Fruit fly (Drosophila melanogaster) whole organism, embryonic: ENCODE results near the gene CG7557.

Source experiments
- Antp ChIP-seq: fragments of 200-800 bp; sonication (Bioruptor generic); optimal IDR thresholded peaks from 3 replicates; lab custom pipeline; 2016; ENCODE audit warnings: missing biosample characterization, missing genetic modification characterization
- CG12155 ChIP-seq: fragments of 200-800 bp; sonication (Bioruptor generic); optimal IDR thresholded peaks from 3 replicates; lab custom pipeline; 2016; ENCODE audit warnings: missing biosample characterization, missing genetic modification characterization
- CG12659 ChIP-seq: fragments of 200-800 bp; sonication (Bioruptor generic); optimal IDR thresholded peaks from 3 replicates; lab custom pipeline; 2017; ENCODE audit warnings: mild to moderate bottlenecking, missing biosample characterization, missing genetic modification reagents, missing genetic modification characterization
- CG13296 ChIP-seq: fragments of 200-800 bp; sonication (Bioruptor generic); optimal IDR thresholded peaks from 3 replicates; lab custom pipeline; 2018; ENCODE audit warnings: missing biosample characterization, mild to moderate bottlenecking, missing genetic modification characterization
- CG13424 ChIP-seq: fragments of 200-800 bp; sonication (Bioruptor generic); optimal IDR thresholded peaks from 2 replicates; lab custom pipeline; 2019; ENCODE audit warnings: missing biosample characterization, mild to moderate bottlenecking, missing genetic modification characterization, moderate library complexity
- CG15479 ChIP-seq: fragments of 200-800 bp; sonication (Bioruptor generic); optimal IDR thresholded peaks from 3 replicates; lab custom pipeline; 2019; ENCODE audit warnings: missing biosample characterization, mild to moderate bottlenecking, missing genetic modification characterization, moderate library complexity
- CG15696 ChIP-seq: fragments of 200-800 bp; sonication (Bioruptor generic); optimal IDR thresholded peaks from 2 replicates; lab custom pipeline; 2019; ENCODE audit warnings: missing biosample characterization, mild to moderate bottlenecking, missing genetic modification characterization, moderate library complexity
- CG16815 ChIP-seq: fragments of 200-800 bp; sonication (Bioruptor generic); optimal IDR thresholded peaks from 3 replicates; lab custom pipeline; 2017; ENCODE audit warnings: missing biosample characterization, mild to moderate bottlenecking, missing genetic modification characterization
- CG17385 ChIP-seq: fragments of 200-800 bp; sonication (Bioruptor generic); optimal IDR thresholded peaks from 3 replicates; lab custom pipeline; 2018; ENCODE audit warnings: missing biosample characterization, mild to moderate bottlenecking, missing genetic modification characterization
- CG17568 ChIP-seq: fragments of 200-800 bp; sonication (Bioruptor generic); optimal IDR thresholded peaks from 2 replicates; lab custom pipeline; 2018; ENCODE audit warnings: missing biosample characterization, mild to moderate bottlenecking, missing genetic modification characterization, moderate library complexity
- CG18599 ChIP-seq: fragments of 200-800 bp; sonication (Bioruptor generic); optimal IDR thresholded peaks from 3 replicates; lab custom pipeline; 2017; ENCODE audit warnings: missing biosample characterization, missing genetic modification characterization, mild to moderate bottlenecking, moderate library complexity, missing genetic modification reagents
- CG34422 ChIP-seq: fragments of 200-800 bp; sonication (Bioruptor generic); IDR thresholded peaks from 3 replicates; pipeline ENCODE4 v1.3.6; 2022; ENCODE audit warnings: missing biosample characterization, missing genetic modification characterization
- CG4707 ChIP-seq: fragments of 200-800 bp; sonication (Bioruptor generic); optimal IDR thresholded peaks from 2 replicates; lab custom pipeline; 2018; ENCODE audit warnings: missing biosample characterization, mild to moderate bottlenecking, missing genetic modification characterization, moderate library complexity
- CG6272 ChIP-seq: fragments of 200-800 bp; sonication (Bioruptor generic); IDR thresholded peaks from 2 replicates; pipeline ENCODE4 v1.3.6; 2022; ENCODE audit warnings: missing biosample characterization, missing genetic modification characterization
- CG7987 ChIP-seq: fragments of 200-800 bp; sonication (Bioruptor generic); optimal IDR thresholded peaks from 2 replicates; lab custom pipeline; 2018; ENCODE audit warnings: missing biosample characterization, mild to moderate bottlenecking, missing genetic modification characterization, moderate library complexity
- CG8478 ChIP-seq: fragments of >200 bp; optimal IDR thresholded peaks from 2 replicates; lab custom pipeline; 2018
- CG8924 ChIP-seq: fragments of 200-800 bp; optimal IDR thresholded peaks from 3 replicates; lab custom pipeline; 2019; ENCODE audit warnings: missing biosample characterization, mild to moderate bottlenecking, missing genetic modification characterization, moderate library complexity
- CG8944 ChIP-seq: fragments of 200-800 bp; sonication (Bioruptor generic); optimal IDR thresholded peaks from 3 replicates; lab custom pipeline; 2016; ENCODE audit warnings: missing biosample characterization, missing genetic modification characterization
- Chrac-16 ChIP-seq: fragments of 200-800 bp; sonication (Bioruptor generic); optimal IDR thresholded peaks from 3 replicates; lab custom pipeline; 2016; ENCODE audit warnings: missing biosample characterization, missing genetic modification characterization
- Lim3 ChIP-seq: fragments of 200-800 bp; sonication (Bioruptor generic); IDR thresholded peaks from 2 replicates; pipeline ENCODE4 v1.3.6; 2022; ENCODE audit warnings: missing biosample characterization, missing genetic modification characterization
- Ravus ChIP-seq: fragments of 200-800 bp; sonication (Bioruptor generic); IDR thresholded peaks from 2 replicates; pipeline ENCODE4 v1.3.6; 2022; ENCODE audit warnings: missing biosample characterization, missing genetic modification characterization
- Trl ChIP-seq, 3 experiments: fragments of >200 bp in 2 of 3; fragments of 200-800 bp in 1 of 3; sonication (Bioruptor generic) in 1 of 3; optimal IDR thresholded peaks; 2 replicates in 1 of 3; 3 replicates in 2 of 3; lab custom pipeline; 2016 to 2017; ENCODE audit warnings: missing biosample characterization in 1 of 3, missing genetic modification characterization in 1 of 3
- ab ChIP-seq: fragments of 200-800 bp; sonication (Bioruptor generic); optimal IDR thresholded peaks from 2 replicates; lab custom pipeline; 2016; ENCODE audit warnings: missing biosample characterization, missing genetic modification characterization
- ap ChIP-seq: fragments of 200-800 bp; sonication (Bioruptor generic); IDR thresholded peaks from 2 replicates; pipeline ENCODE4 v1.3.6; 2022; ENCODE audit warnings: missing biosample characterization, missing genetic modification characterization
- ash1 ChIP-seq: fragments of 200-800 bp; sonication (Bioruptor generic); optimal IDR thresholded peaks from 2 replicates; lab custom pipeline; 2018; ENCODE audit warnings: missing biosample characterization, mild to moderate bottlenecking, missing genetic modification characterization
- bsh ChIP-seq, 2 experiments: fragments of 200-800 bp; sonication (Bioruptor generic); optimal IDR thresholded peaks; 2 replicates each; lab custom pipeline; 2017 to 2018; ENCODE audit warnings: mild to moderate bottlenecking in 2 of 2, missing biosample characterization in 2 of 2, missing genetic modification characterization in 2 of 2, moderate library complexity in 1 of 2
- chm ChIP-seq: fragments of 200-800 bp; sonication (Bioruptor generic); IDR thresholded peaks from 2 replicates; pipeline ENCODE4 v1.3.6; 2022; ENCODE audit warnings: missing biosample characterization, missing genetic modification characterization
- corto ChIP-seq: fragments of 200-800 bp; sonication (Bioruptor generic); optimal IDR thresholded peaks from 2 replicates; lab custom pipeline; 2016; ENCODE audit warnings: missing biosample characterization, mild to moderate bottlenecking, missing genetic modification characterization, moderate library complexity
- crc ChIP-seq: fragments of 200-800 bp; sonication (Bioruptor generic); optimal IDR thresholded peaks from 2 replicates; lab custom pipeline; 2016; ENCODE audit warnings: missing biosample characterization, missing genetic modification characterization
- crp ChIP-seq, 2 experiments: fragments of 200-800 bp; sonication (Bioruptor generic); optimal IDR thresholded peaks; 2 replicates in 1 of 2; 3 replicates in 1 of 2; lab custom pipeline; 2017; ENCODE audit warnings: missing biosample characterization in 2 of 2, missing genetic modification characterization in 2 of 2, mild to moderate bottlenecking in 1 of 2, moderate library complexity in 1 of 2
- en ChIP-seq: fragments of 200-800 bp; sonication (Bioruptor generic); optimal IDR thresholded peaks from 2 replicates; lab custom pipeline; 2016; ENCODE audit warnings: missing biosample characterization, missing genetic modification characterization
- eyg ChIP-seq: fragments of 200-800 bp; sonication (Bioruptor generic); optimal IDR thresholded peaks from 3 replicates; lab custom pipeline; 2016; ENCODE audit warnings: missing biosample characterization, missing genetic modification characterization
- gfzf ChIP-seq: fragments of 200-800 bp; sonication (Bioruptor generic); optimal IDR thresholded peaks from 2 replicates; lab custom pipeline; 2016; ENCODE audit warnings: missing biosample characterization, mild to moderate bottlenecking, missing genetic modification characterization, moderate library complexity
- gro ChIP-seq: fragments of 200-800 bp; sonication (Bioruptor generic); optimal IDR thresholded peaks from 2 replicates; lab custom pipeline; 2016; ENCODE audit warnings: missing biosample characterization, missing genetic modification characterization
- onecut ChIP-seq: fragments of 200-800 bp; sonication (Bioruptor generic); IDR thresholded peaks from 2 replicates; pipeline ENCODE4 v1.3.6; 2022; ENCODE audit warnings: missing biosample characterization, missing genetic modification characterization
- pita ChIP-seq: fragments of 200-800 bp; sonication (Bioruptor generic); optimal IDR thresholded peaks from 2 replicates; lab custom pipeline; 2017; ENCODE audit warnings: missing biosample characterization, mild to moderate bottlenecking, missing genetic modification characterization
- pros ChIP-seq: fragments of 200-800 bp; sonication (Bioruptor generic); optimal IDR thresholded peaks from 3 replicates; lab custom pipeline; 2019; ENCODE audit warnings: missing biosample characterization, mild to moderate bottlenecking, missing genetic modification characterization, moderate library complexity
- psq ChIP-seq: fragments of 200-800 bp; sonication (Bioruptor generic); optimal IDR thresholded peaks from 2 replicates; lab custom pipeline; 2017; ENCODE audit warnings: missing biosample characterization, missing genetic modification characterization
- sc ChIP-seq, 3 experiments: fragments of >200 bp in 2 of 3; fragments of 200-800 bp in 1 of 3; sonication (Bioruptor generic) in 1 of 3; optimal IDR thresholded peaks; 2 replicates in 2 of 3; 3 replicates in 1 of 3; lab custom pipeline; 2017; ENCODE audit warnings: mild to moderate bottlenecking in 1 of 3, missing biosample characterization in 1 of 3, missing genetic modification characterization in 1 of 3, missing genetic modification reagents in 1 of 3
- sd ChIP-seq: fragments of 200-800 bp; sonication (Bioruptor generic); optimal IDR thresholded peaks from 3 replicates; lab custom pipeline; 2018; ENCODE audit warnings: missing biosample characterization, mild to moderate bottlenecking, missing genetic modification characterization, moderate library complexity
- sisA ChIP-seq: fragments of 200-800 bp; sonication (Bioruptor generic); IDR thresholded peaks from 2 replicates; pipeline ENCODE4 v1.3.6; 2022; ENCODE audit warnings: missing biosample characterization, missing genetic modification characterization
- z ChIP-seq: fragments of 200-800 bp; sonication (Bioruptor generic); IDR thresholded peaks from 3 replicates; pipeline ENCODE4 v1.3.6; 2022; ENCODE audit warnings: missing biosample characterization, missing genetic modification characterization
- zen ChIP-seq: fragments of 200-800 bp; sonication (Bioruptor generic); optimal IDR thresholded peaks from 3 replicates; lab custom pipeline; 2018; ENCODE audit warnings: missing biosample characterization, mild to moderate bottlenecking, missing genetic modification characterization, moderate library complexity
- zfh2 ChIP-seq: fragments of 200-800 bp; sonication (Bioruptor generic); optimal IDR thresholded peaks from 2 replicates; lab custom pipeline; 2016; ENCODE audit warnings: missing biosample characterization, missing genetic modification characterization

Gene CG7557

dm6 chr3L:11422338-11422802 is 22.6 kb upstream of the CG7557 start (continued):
- TF ChIP-seq z (GFP tag; lab: Robert Waterston, UW) (peak; percentile 82; the same call in 2 of the 3 replicates), Trl (optimal IDR thresholded peaks at IDR 0.05; lab: Kevin White, UChicago) (no peak), Trl (GFP tag; optimal IDR thresholded peaks at IDR 0.05; lab: Kevin White, UChicago) (peak; percentile 39), CG34422 (GFP tag; lab: Robert Waterston, UW) (peak; percentile 77), CG15696 (tag; lab: Kevin White, UChicago) (peak; percentile 88), CG8944 (GFP tag; lab: Kevin White, UChicago) (peak; percentile 31), CG17385 (GFP tag; lab: Kevin White, UChicago) (peak; percentile 54), pros (GFP tag; lab: Kevin White, UChicago) (no peak), ap (peak; percentile 68), ash1 (no peak), Ravus (GFP tag; lab: Robert Waterston, UW) (peak; percentile 28), CG15479 (no peak), eyg (GFP tag; lab: Kevin White, UChicago) (no peak), bsh (GFP tag; optimal IDR thresholded peaks at IDR 0.05; lab: Kevin White, UChicago) (peak in 1 of 2 experiments; percentile 81), CG18599 (GFP tag; lab: Kevin White, UChicago) (peak; percentile 85), CG17568 (no peak), CG8924 (tag; lab: Kevin White, UChicago) (peak; percentile 56), CG12659 (GFP tag; lab: Kevin White, UChicago) (peak; percentile 59), chm (GFP tag; lab: Robert Waterston, UW) (peak; percentile 70; the same call in 1 of the 2 replicates), sisA (peak; percentile 83), ab (GFP tag; lab: Kevin White, UChicago) (no peak), corto (GFP tag; lab: Kevin White, UChicago) (no peak), sd (tag; lab: Kevin White, UChicago) (no peak), CG8478 (no peak), gfzf (GFP tag; lab: Kevin White, UChicago) (no peak), CG16815 (GFP tag; lab: Kevin White, UChicago) (peak; percentile 58), onecut (peak; percentile 81), sc (optimal IDR thresholded peaks at IDR 0.05; lab: Kevin White, UChicago) (no peak), sc (GFP tag; optimal IDR thresholded peaks at IDR 0.05; lab: Kevin White, UChicago) (peak; percentile 64), CG6272 (GFP tag; lab: Robert Waterston, UW) (peak; percentile 62), crp (GFP tag; optimal IDR thresholded peaks at IDR 0.05; lab: Kevin White, UChicago) (peak in 1 of 2 experiments; percentile 18), psq (GFP tag; lab: Kevin White, UChicago) (no peak), zen (tag; lab: Kevin White, UChicago) (peak; percentile 88), zfh2 (no peak), CG4707 (no peak), en (no peak), crc (GFP tag; lab: Kevin White, UChicago) (peak; percentile 28), Antp (GFP tag; lab: Kevin White, UChicago) (no peak), Chrac-16 (GFP tag; lab: Kevin White, UChicago) (peak; percentile 55), CG12155 (GFP tag; lab: Kevin White, UChicago) (peak; percentile 26), gro (no peak), CG7987 (no peak), pita (no peak), CG13296 (GFP tag; lab: Kevin White, UChicago) (peak; percentile 43), Lim3 (GFP tag; lab: Robert Waterston, UW) (0 out of 2 replicates have a peak, but pooled peaks have one; percentile 25), CG13424 (tag; lab: Kevin White, UChicago) (peak; percentile 65)
